Worm (Caenorhabditis elegans): Measurements from ENCODE around the gene C50H2.7.

DNA sequence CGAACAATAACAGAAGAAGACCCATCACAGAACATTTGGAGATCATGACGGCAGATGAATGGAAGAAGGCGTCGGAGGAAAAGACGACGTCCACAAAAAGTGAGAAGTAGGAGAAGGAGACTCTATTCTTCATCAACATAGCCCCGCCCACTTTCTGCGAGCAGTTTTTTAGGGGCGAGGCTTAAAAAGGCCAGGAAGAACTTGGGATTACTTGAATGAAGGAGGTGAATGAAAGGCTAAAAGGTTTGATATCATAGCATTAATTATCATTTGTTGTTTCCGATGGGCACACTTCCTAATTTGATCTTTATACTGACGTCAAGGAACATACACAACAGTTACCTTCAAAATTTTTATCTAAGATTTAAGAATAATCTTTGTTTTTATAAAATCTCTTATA lies 26.3 kb downstream of the C50H2.7 start, which contains the start of gene nlp-58:
- TF ChIP-seq dao-5 (tag; optimal IDR thresholded peaks at IDR 0.05) (no peak), W03F9.2 (tag; optimal IDR thresholded peaks at IDR 0.05) (no peak)
